Fruit fly (Drosophila melanogaster): ENCODE measurements around the gene barc.

Gene barc

dm6 chr3L:21444719-21445118 is 11.8 kb upstream of the barc start, which contains the start of gene Alp1:
TSS of gene Alp1 (minus strand) at chr3L:21444819.
- TF ChIP-seq CG17801 (GFP tag; optimal IDR thresholded peaks at IDR 0.05; ENCODE audit: partially characterized antibody) = no peak

- no peak for TF ChIP-seq CG17801 (GFP tag; optimal IDR thresholded peaks at IDR 0.05; ENCODE audit: partially characterized antibody)
These were observed 8.4 kb upstream of the barc start, which contains the start of gene CG5664 for dm6 chr3L:21441216-21441813. TSS of gene CG5664 (minus strand) at chr3L:21441363.

- no peak for TF ChIP-seq CG17801 (GFP tag; optimal IDR thresholded peaks at IDR 0.05; ENCODE audit: partially characterized antibody)
These were observed 3.2 kb upstream of the barc start for dm6 chr3L:21436089-21436488.

- TF ChIP-seq CG17801 (GFP tag; optimal IDR thresholded peaks at IDR 0.05; ENCODE audit: partially characterized antibody) = no peak
These were observed 930 bp upstream of the barc start for dm6 chr3L:21433744-21434384.

dm6 chr3L:21427490-21427889 is 5.4 kb downstream of the barc start, which contains the start of gene CG33288:
TSS of gene CG33288 (plus strand) at chr3L:21427790.
- TF ChIP-seq CG17801 (GFP tag; optimal IDR thresholded peaks at IDR 0.05; ENCODE audit: partially characterized antibody) = no peak

dm6 chr3L:21417884-21418536 is 14.9 kb downstream of the barc start:
- no peak for TF ChIP-seq CG17801 (GFP tag; optimal IDR thresholded peaks at IDR 0.05; ENCODE audit: partially characterized antibody)

dm6 chr3L:21416921-21417447 is 15.9 kb downstream of the barc start:
- no peak for TF ChIP-seq CG17801 (GFP tag; optimal IDR thresholded peaks at IDR 0.05; ENCODE audit: partially characterized antibody)

- no peak for TF ChIP-seq CG17801 (GFP tag; optimal IDR thresholded peaks at IDR 0.05; ENCODE audit: partially characterized antibody)
These were observed 18.6 kb downstream of the barc start for dm6 chr3L:21414331-21414730.

- no peak for TF ChIP-seq CG17801 (GFP tag; optimal IDR thresholded peaks at IDR 0.05; ENCODE audit: partially characterized antibody)
These were observed 20.8 kb downstream of the barc start for dm6 chr3L:21412140-21412539.

dm6 chr3L:21406638-21407037 is 26.3 kb downstream of the barc start, which contains the start of gene sa:
TSS of gene sa (minus strand) at chr3L:21406738.
- no peak for TF ChIP-seq CG17801 (GFP tag; optimal IDR thresholded peaks at IDR 0.05; ENCODE audit: partially characterized antibody)

- TF ChIP-seq CG17801 (GFP tag; optimal IDR thresholded peaks at IDR 0.05; ENCODE audit: partially characterized antibody) = no peak
These were observed 30.4 kb downstream of the barc start for dm6 chr3L:21402552-21402951.

- no peak for TF ChIP-seq CG17801 (GFP tag; optimal IDR thresholded peaks at IDR 0.05; ENCODE audit: partially characterized antibody)
These were observed 32.7 kb downstream of the barc start for dm6 chr3L:21400206-21400605.

dm6 chr3L:21398156-21398555 is 34.8 kb downstream of the barc start:
- TF ChIP-seq CG17801 (GFP tag; optimal IDR thresholded peaks at IDR 0.05; ENCODE audit: partially characterized antibody) = no peak

- no peak for TF ChIP-seq CG17801 (GFP tag; optimal IDR thresholded peaks at IDR 0.05; ENCODE audit: partially characterized antibody)
These were observed 42.5 kb downstream of the barc start for dm6 chr3L:21390431-21390830.

- TF ChIP-seq CG17801 (GFP tag; optimal IDR thresholded peaks at IDR 0.05; ENCODE audit: partially characterized antibody) = peak; percentile 44
These were observed 43.2 kb downstream of the barc start for dm6 chr3L:21389758-21390157.

dm6 chr3L:21388824-21389223 is 44.1 kb downstream of the barc start:
- TF ChIP-seq CG17801 (GFP tag; optimal IDR thresholded peaks at IDR 0.05; ENCODE audit: partially characterized antibody) = peak; percentile 24
